Worm (Caenorhabditis elegans): ENCODE results near the gene swm-1.

Gene swm-1

ce11 chrV:9051100-9051499, 3.6 kb downstream of the swm-1 start, which contains the start of gene C25E10.7:
Gene C25E10.7 (minus strand): TSS chrV:9051200.
- TF ChIP-seq unc-62 (GFP tag; optimal IDR thresholded peaks at IDR 0.05) = no peak

ce11 chrV:9049271-9049670, 5.4 kb downstream of the swm-1 start:
- TF ChIP-seq unc-62 (GFP tag; optimal IDR thresholded peaks at IDR 0.05) = no peak

- TF ChIP-seq unc-62 (GFP tag; optimal IDR thresholded peaks at IDR 0.05) = no peak
Measured at ce11 chrV:9047555-9048049, 7.1 kb downstream of the swm-1 start, which contains the start of gene C25E10.17. Gene C25E10.17 (minus strand): TSS chrV:9047605.

ce11 chrV:9044871-9045270, 9.8 kb downstream of the swm-1 start, which contains the start of gene nhr-30:
Gene nhr-30 (plus strand): TSS chrV:9045171.
- TF ChIP-seq unc-62 (GFP tag; optimal IDR thresholded peaks at IDR 0.05) = no peak

- no peak for TF ChIP-seq unc-62 (GFP tag; optimal IDR thresholded peaks at IDR 0.05)
Measured at ce11 chrV:9041030-9041429, 13.6 kb downstream of the swm-1 start, which contains the start of gene cyp-33B1. Gene cyp-33B1 (plus strand): TSS chrV:9041330.

- TF ChIP-seq unc-62 (GFP tag; optimal IDR thresholded peaks at IDR 0.05) = no peak
Measured at ce11 chrV:9035685-9036084, 19.0 kb downstream of the swm-1 start, which contains the start of gene srsx-34. Gene srsx-34 (plus strand): TSS chrV:9035985.

ce11 chrV:9033267-9033666, 21.4 kb downstream of the swm-1 start, which contains the start of gene C25E10.4:
Gene C25E10.4 (plus strand): TSS chrV:9033567.
- no peak for TF ChIP-seq unc-62 (GFP tag; optimal IDR thresholded peaks at IDR 0.05)

- no peak for TF ChIP-seq unc-62 (GFP tag; optimal IDR thresholded peaks at IDR 0.05)
Measured at ce11 chrV:9030248-9030647, 24.4 kb downstream of the swm-1 start, which contains the start of gene C25E10.5. Gene C25E10.5 (plus strand): TSS chrV:9030548.

ce11 chrV:9024713-9025112, 30.0 kb downstream of the swm-1 start, which contains the start of gene bus-1:
Gene bus-1 (minus strand): TSS chrV:9024813.
- TF ChIP-seq unc-62 (GFP tag; optimal IDR thresholded peaks at IDR 0.05) = no peak

- TF ChIP-seq unc-62 (GFP tag; optimal IDR thresholded peaks at IDR 0.05) = no peak
Measured at ce11 chrV:9022078-9022477, 32.6 kb downstream of the swm-1 start, which contains the start of gene oac-41. Gene oac-41 (minus strand): TSS chrV:9022178.

ce11 chrV:9018871-9019270, 35.8 kb downstream of the swm-1 start:
- no peak for TF ChIP-seq unc-62 (GFP tag; optimal IDR thresholded peaks at IDR 0.05)

- TF ChIP-seq unc-62 (GFP tag; optimal IDR thresholded peaks at IDR 0.05) = no peak
Measured at ce11 chrV:9016479-9016878, 38.2 kb downstream of the swm-1 start, which contains the start of gene oac-40. Gene oac-40 (plus strand): TSS chrV:9016779.

ce11 chrV:9015540-9015939, 39.1 kb downstream of the swm-1 start, which contains the start of gene srt-18:
Gene srt-18 (minus strand): TSS chrV:9015640.
- no peak for TF ChIP-seq unc-62 (GFP tag; optimal IDR thresholded peaks at IDR 0.05)

- no peak for TF ChIP-seq unc-62 (GFP tag; optimal IDR thresholded peaks at IDR 0.05)
Measured at ce11 chrV:9013765-9014164, 40.9 kb downstream of the swm-1 start, which contains the start of gene srh-201. Gene srh-201 (minus strand): TSS chrV:9013865.

- no peak for TF ChIP-seq unc-62 (GFP tag; optimal IDR thresholded peaks at IDR 0.05)
Measured at ce11 chrV:9009175-9009574, 45.5 kb downstream of the swm-1 start, which contains the start of gene srx-2. Gene srx-2 (plus strand): TSS chrV:9009475.

- no peak for TF ChIP-seq unc-62 (GFP tag; optimal IDR thresholded peaks at IDR 0.05)
Measured at ce11 chrV:9005243-9005642, 49.4 kb downstream of the swm-1 start, which contains the start of gene srx-3. Gene srx-3 (plus strand): TSS chrV:9005543.

All from whole organism, dauer.